Fruit fly (Drosophila melanogaster) whole organism, wandering third instar larva: ENCODE measurements around the gene mRpS35.

Experiments
- Abd-B ChIP-seq: fragments of >200 bp; optimal IDR thresholded peaks from 2 replicates; lab custom pipeline; 2017; ENCODE audit warnings: missing biosample characterization, missing genetic modification characterization
- CG32264 ChIP-seq: fragments of 200-800 bp; sonication (Bioruptor generic); optimal IDR thresholded peaks from 2 replicates; lab custom pipeline; 2016; ENCODE audit warnings: missing biosample characterization, missing genetic modification characterization
- CG9705 ChIP-seq: fragments of 200-800 bp; sonication (Bioruptor generic); optimal IDR thresholded peaks from 2 replicates; lab custom pipeline; 2018; ENCODE audit warnings: missing biosample characterization, mild to moderate bottlenecking, missing genetic modification characterization
- CrebA ChIP-seq: fragments of 200-800 bp; sonication (Bioruptor generic); optimal IDR thresholded peaks from 2 replicates; lab custom pipeline; 2016; ENCODE audit warnings: missing biosample characterization, mild to moderate bottlenecking, missing genetic modification characterization, borderline replicate concordance
- Dfd ChIP-seq: fragments of >200 bp; optimal IDR thresholded peaks from 2 replicates; lab custom pipeline; 2017; ENCODE audit warnings: missing biosample characterization, missing genetic modification characterization
- Dif ChIP-seq: fragments of 200-275, 200-300 bp; sonication (Bioruptor generic); optimal IDR thresholded peaks from 2 replicates; lab custom pipeline; 2018; ENCODE audit warnings: missing biosample characterization, missing genetic modification characterization; ENCODE audit not compliant: partially characterized antibody
- GATAd ChIP-seq: sonication (Bioruptor generic); optimal IDR thresholded peaks from 2 replicates; lab custom pipeline; 2016; ENCODE audit warnings: missing biosample characterization, missing genetic modification characterization
- HLH106 ChIP-seq: fragments of 200-800 bp; optimal IDR thresholded peaks from 3 replicates; lab custom pipeline; 2019; ENCODE audit warnings: missing biosample characterization, mild to moderate bottlenecking, missing genetic modification characterization, moderate library complexity
- Hnf4 ChIP-seq: fragments of 200-800 bp; sonication (Bioruptor generic); optimal IDR thresholded peaks from 2 replicates; lab custom pipeline; 2016; ENCODE audit warnings: missing biosample characterization, mild to moderate bottlenecking, missing genetic modification characterization
- Hr78 ChIP-seq: fragments of >200 bp; optimal IDR thresholded peaks from 2 replicates; lab custom pipeline; 2017; ENCODE audit warnings: missing biosample characterization, missing genetic modification characterization
- Hr83 ChIP-seq: fragments of 200-300 bp; sonication (Bioruptor generic); optimal IDR thresholded peaks from 2 replicates; lab custom pipeline; 2016; ENCODE audit warnings: missing biosample characterization, mild to moderate bottlenecking, missing genetic modification characterization, moderate library complexity; ENCODE audit not compliant: poor library complexity, severe bottlenecking
- Jra ChIP-seq: sonication (Bioruptor generic); optimal IDR thresholded peaks from 2 replicates; lab custom pipeline; 2016; ENCODE audit warnings: missing biosample characterization, missing genetic modification characterization
- Mio ChIP-seq: sonication (Bioruptor generic); optimal IDR thresholded peaks from 2 replicates; lab custom pipeline; 2016; ENCODE audit warnings: missing biosample characterization, missing genetic modification characterization
- Myc ChIP-seq: fragments of >200 bp; optimal IDR thresholded peaks from 2 replicates; lab custom pipeline; 2017
- N ChIP-seq: fragments of >200 bp; optimal IDR thresholded peaks from 2 replicates; lab custom pipeline; 2018; ENCODE audit warnings: missing biosample characterization, missing external identifiers, missing genetic modification characterization
- OdsH ChIP-seq: fragments of 200-800 bp; sonication (Bioruptor generic); optimal IDR thresholded peaks from 2 replicates; lab custom pipeline; 2016; ENCODE audit warnings: missing biosample characterization, mild to moderate bottlenecking, missing genetic modification characterization
- Rel ChIP-seq, 2 experiments: fragments of 200-800 bp; sonication (Bioruptor generic) in 1 of 2; optimal IDR thresholded peaks; 2 replicates in 1 of 2; 3 replicates in 1 of 2; lab custom pipeline; 2016 to 2019; ENCODE audit warnings: mild to moderate bottlenecking in 2 of 2, missing biosample characterization in 2 of 2, missing genetic modification characterization in 2 of 2, moderate library complexity in 1 of 2
- Sp1 ChIP-seq: fragments of 200-800 bp; sonication (Bioruptor generic); optimal IDR thresholded peaks from 3 replicates; lab custom pipeline; 2019; ENCODE audit warnings: missing biosample characterization, mild to moderate bottlenecking, missing genetic modification characterization, moderate library complexity
- Vsx2 ChIP-seq: fragments of 200-300, 225-300 bp; sonication (Bioruptor generic); optimal IDR thresholded peaks from 2 replicates; lab custom pipeline; 2018; ENCODE audit warnings: missing biosample characterization, missing genetic modification characterization; ENCODE audit not compliant: partially characterized antibody
- br ChIP-seq: fragments of 200-800 bp; sonication (Bioruptor generic); optimal IDR thresholded peaks from 2 replicates; lab custom pipeline; 2016; ENCODE audit warnings: missing biosample characterization, missing genetic modification characterization
- brk ChIP-seq: fragments of 200-800 bp; sonication (Bioruptor generic); optimal IDR thresholded peaks from 2 replicates; lab custom pipeline; 2016; ENCODE audit warnings: missing biosample characterization, mild to moderate bottlenecking, missing genetic modification characterization
- dl ChIP-seq, 2 experiments: fragments of 175-275, 200-275 bp in 1 of 2; fragments of 200-275 bp in 1 of 2; sonication (Bioruptor generic); optimal IDR thresholded peaks; lab custom pipeline; 2018; ENCODE audit warnings: mild to moderate bottlenecking in 2 of 2, missing biosample characterization in 2 of 2, missing genetic modification characterization in 2 of 2, moderate library complexity in 2 of 2; ENCODE audit not compliant: partially characterized antibody in 2 of 2, insufficient read depth in 1 of 2
- dmrt93B ChIP-seq: fragments of 200-800 bp; sonication (Bioruptor generic); optimal IDR thresholded peaks from 2 replicates; lab custom pipeline; 2018; ENCODE audit warnings: missing biosample characterization, mild to moderate bottlenecking, missing genetic modification characterization
- dsf ChIP-seq: sonication (Bioruptor generic); optimal IDR thresholded peaks from 2 replicates; lab custom pipeline; 2016; ENCODE audit warnings: missing biosample characterization, missing genetic modification characterization, borderline replicate concordance
- ey ChIP-seq: fragments of 200-800 bp; sonication (Bioruptor generic); optimal IDR thresholded peaks from 2 replicates; lab custom pipeline; 2016; ENCODE audit warnings: missing biosample characterization, missing genetic modification characterization
- foxo ChIP-seq, 2 experiments: fragments of 200-800 bp; sonication (Bioruptor generic); optimal IDR thresholded peaks; 2 replicates in 1 of 2; 3 replicates in 1 of 2; lab custom pipeline; 2016 to 2017; ENCODE audit warnings: missing biosample characterization in 2 of 2, missing genetic modification characterization in 2 of 2
- fru ChIP-seq: fragments of 200-800 bp; sonication (Bioruptor generic); optimal IDR thresholded peaks from 3 replicates; lab custom pipeline; 2016; ENCODE audit warnings: missing biosample characterization, mild to moderate bottlenecking, missing genetic modification characterization
- h ChIP-seq: fragments of 200-800 bp; sonication (Bioruptor generic); optimal IDR thresholded peaks from 3 replicates; lab custom pipeline; 2016; ENCODE audit warnings: missing biosample characterization, mild to moderate bottlenecking, missing genetic modification characterization
- jim ChIP-seq: fragments of 175-275, 200-325 bp; sonication (Bioruptor generic); optimal IDR thresholded peaks from 2 replicates; lab custom pipeline; 2016; ENCODE audit warnings: missing biosample characterization, mild to moderate bottlenecking, missing genetic modification characterization
- lola ChIP-seq: fragments of >200 bp; optimal IDR thresholded peaks from 2 replicates; lab custom pipeline; 2017; ENCODE audit warnings: missing biosample characterization, missing genetic modification characterization
- pan ChIP-seq: fragments of >200 bp; optimal IDR thresholded peaks from 2 replicates; lab custom pipeline; 2017
- psq ChIP-seq: fragments of 200-800 bp; sonication (Bioruptor generic); optimal IDR thresholded peaks from 3 replicates; lab custom pipeline; 2017; ENCODE audit warnings: missing biosample characterization, mild to moderate bottlenecking, missing genetic modification characterization, moderate library complexity
- rgr ChIP-seq: fragments of 200-800 bp; sonication (Bioruptor generic); optimal IDR thresholded peaks from 3 replicates; lab custom pipeline; 2016; ENCODE audit warnings: missing biosample characterization, mild to moderate bottlenecking, missing genetic modification characterization
- sage ChIP-seq: fragments of 200-800 bp; sonication (Bioruptor generic); optimal IDR thresholded peaks from 2 replicates; lab custom pipeline; 2016; ENCODE audit warnings: missing biosample characterization, mild to moderate bottlenecking, missing genetic modification characterization
- sv ChIP-seq: fragments of 200-800 bp; sonication (Bioruptor generic); optimal IDR thresholded peaks from 3 replicates; lab custom pipeline; 2016; ENCODE audit warnings: missing biosample characterization, missing genetic modification characterization
- tai ChIP-seq: sonication (Bioruptor generic); optimal IDR thresholded peaks from 2 replicates; lab custom pipeline; 2016; ENCODE audit warnings: missing biosample characterization, missing genetic modification characterization
- usp ChIP-seq: fragments of >200 bp; optimal IDR thresholded peaks from 2 replicates; lab custom pipeline; 2017; ENCODE audit warnings: missing biosample characterization, missing genetic modification characterization
- woc ChIP-seq: sonication (Bioruptor generic); optimal IDR thresholded peaks from 2 replicates; lab custom pipeline; 2016; ENCODE audit warnings: missing biosample characterization, mild to moderate bottlenecking, missing genetic modification characterization

mRpS35 gene

dm6 chr3L:2807376-2807775 lies 26.7 kb downstream of the mRpS35 start:
- TF ChIP-seq Dif (GFP tag; lab: Kevin White, UChicago): no peak
- peak; percentile 22 for TF ChIP-seq Vsx2
- no peak for TF ChIP-seq Hr78 (GFP tag; lab: Kevin White, UChicago)
- TF ChIP-seq sage (GFP tag; lab: Kevin White, UChicago): no peak
- TF ChIP-seq psq (GFP tag; lab: Kevin White, UChicago): peak; percentile 23
- no peak for TF ChIP-seq Hnf4
- no peak for TF ChIP-seq fru (GFP tag; lab: Kevin White, UChicago)
- no peak for TF ChIP-seq jim (GFP tag; lab: Kevin White, UChicago)
- no peak for TF ChIP-seq HLH106 (tag; lab: Kevin White, UChicago)
- TF ChIP-seq Jra (GFP tag; lab: Kevin White, UChicago): no peak
- TF ChIP-seq GATAd (GFP tag; lab: Kevin White, UChicago): no peak
- no peak for TF ChIP-seq Mio
- no peak for TF ChIP-seq rgr
- TF ChIP-seq, all 38 proteins: peak for 2

DNA sequence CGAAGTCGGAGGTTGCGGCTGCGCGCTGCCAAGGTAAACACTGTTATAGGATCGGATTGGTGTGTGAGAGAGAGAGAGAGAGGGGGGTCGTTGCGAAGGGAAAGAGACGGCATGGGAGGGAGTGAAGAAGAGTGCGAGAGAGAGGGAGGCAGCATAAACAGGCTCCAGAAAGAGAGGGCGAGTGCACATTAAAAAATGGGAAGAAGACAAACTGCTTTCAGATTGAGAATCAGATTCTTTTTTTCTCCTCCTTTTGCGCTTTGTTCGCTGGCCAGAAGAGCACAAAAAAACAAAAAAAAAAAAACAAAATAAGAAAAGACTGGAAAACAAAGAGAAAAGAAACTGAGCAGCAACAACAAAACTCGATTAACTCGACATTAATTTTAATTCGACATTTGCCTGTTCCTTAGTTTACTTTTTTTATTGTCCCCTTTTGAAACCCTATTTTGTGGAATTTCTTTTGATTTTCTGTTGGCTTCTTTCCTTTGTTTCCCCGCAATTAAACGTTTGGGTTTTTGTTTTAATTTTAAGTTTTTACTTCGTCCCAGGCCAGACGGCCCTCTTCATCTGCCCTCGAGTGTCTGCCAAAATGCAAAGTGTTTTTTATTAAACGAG lies 27.7 kb downstream of the mRpS35 start:
- TF ChIP-seq Jra (GFP tag; lab: Kevin White, UChicago): no peak
- TF ChIP-seq dmrt93B (GFP tag; lab: Kevin White, UChicago): no peak
- TF ChIP-seq CG9705 (GFP tag; lab: Kevin White, UChicago): no peak
- peak; percentile 46 for TF ChIP-seq OdsH (GFP tag; lab: Kevin White, UChicago)
- peak; percentile 1 for TF ChIP-seq sage (GFP tag; lab: Kevin White, UChicago)
- TF ChIP-seq Abd-B (GFP tag; lab: Kevin White, UChicago): no peak
- no peak for TF ChIP-seq lola (GFP tag; lab: Kevin White, UChicago)
- TF ChIP-seq foxo (GFP tag; optimal IDR thresholded peaks at IDR 0.05; lab: Kevin White, UChicago): peak in 1 of 2 experiments; percentile 39
- no peak for TF ChIP-seq pan (lab: Kevin White, UChicago)
- peak; percentile 34 for TF ChIP-seq HLH106 (tag; lab: Kevin White, UChicago)
- TF ChIP-seq Rel (GFP tag; optimal IDR thresholded peaks at IDR 0.05; lab: Kevin White, UChicago): peak; percentile 59
- peak; percentile 25 for TF ChIP-seq Rel (tag; optimal IDR thresholded peaks at IDR 0.05; lab: Kevin White, UChicago)
- TF ChIP-seq Dfd (GFP tag; lab: Kevin White, UChicago): no peak
- peak; percentile 40 for TF ChIP-seq Dif (GFP tag; lab: Kevin White, UChicago)
- no peak for TF ChIP-seq Mio
- TF ChIP-seq Hnf4: peak; percentile 2
- TF ChIP-seq br: peak; percentile 50
- TF ChIP-seq Myc (lab: Kevin White, UChicago): no peak
- TF ChIP-seq brk: peak; percentile 53
- TF ChIP-seq dl (GFP tag; optimal IDR thresholded peaks at IDR 0.05; lab: Kevin White, UChicago; ENCODE audit: insufficient read depth in 1 of 2, partially characterized antibody in 2 of 2): peak; percentile 5 to 28
- peak; percentile 56 for TF ChIP-seq woc
- peak; percentile 52 for TF ChIP-seq Sp1
- no peak for TF ChIP-seq N (GFP tag; lab: Kevin White, UChicago)
- no peak for TF ChIP-seq CG32264 (GFP tag; lab: Kevin White, UChicago)
- no peak for TF ChIP-seq Hr78 (GFP tag; lab: Kevin White, UChicago)
- TF ChIP-seq usp (GFP tag; lab: Kevin White, UChicago): no peak
- TF ChIP-seq GATAd (GFP tag; lab: Kevin White, UChicago): no peak
- peak; percentile 76 for TF ChIP-seq CrebA
- TF ChIP-seq Vsx2: peak; percentile 84
- no peak for TF ChIP-seq Hr83 (GFP tag; lab: Kevin White, UChicago)
- TF ChIP-seq tai: no peak
- TF ChIP-seq rgr: peak; percentile 46
- TF ChIP-seq dsf (GFP tag; lab: Kevin White, UChicago): no peak
- peak; percentile 43 for TF ChIP-seq fru (GFP tag; lab: Kevin White, UChicago)
- peak; percentile 43 for TF ChIP-seq jim (GFP tag; lab: Kevin White, UChicago)
- no peak for TF ChIP-seq sv (GFP tag; lab: Kevin White, UChicago)
- peak; percentile 98 for TF ChIP-seq psq (GFP tag; lab: Kevin White, UChicago)
- peak; percentile 27 for TF ChIP-seq h (GFP tag; lab: Kevin White, UChicago)
- TF ChIP-seq ey: peak; percentile 36
- TF ChIP-seq, all 38 proteins: peak for 20
